Worm (Caenorhabditis elegans) whole organism, L2 larva: ENCODE data around the gene Y54G2A.32.

Source experiments
- blmp-1 ChIP-seq: sonication (generic microtip); optimal IDR thresholded peaks from 2 replicates; lab custom pipeline; 2017; ENCODE audit warnings: missing genetic modification characterization, mild to moderate bottlenecking, missing compliant biosample characterization, antibody characterized with exemption, moderate library complexity; ENCODE audit not compliant: insufficient read depth
- egl-27 ChIP-seq: sonication (generic microtip); optimal IDR thresholded peaks from 3 replicates; lab custom pipeline; 2017; ENCODE audit warnings: missing biosample characterization, missing genetic modification reagents, missing genetic modification characterization
- snpc-4 ChIP-seq: fragments of 150-350 bp; optimal IDR thresholded peaks from 2 replicates; lab custom pipeline; 2014; ENCODE audit warnings: missing biosample characterization, missing genetic modification characterization
- unc-62 ChIP-seq: fragments of 150-350 bp; optimal IDR thresholded peaks from 2 replicates; lab custom pipeline; 2014; ENCODE audit warnings: missing biosample characterization, missing genetic modification reagents, missing genetic modification characterization

DNA sequence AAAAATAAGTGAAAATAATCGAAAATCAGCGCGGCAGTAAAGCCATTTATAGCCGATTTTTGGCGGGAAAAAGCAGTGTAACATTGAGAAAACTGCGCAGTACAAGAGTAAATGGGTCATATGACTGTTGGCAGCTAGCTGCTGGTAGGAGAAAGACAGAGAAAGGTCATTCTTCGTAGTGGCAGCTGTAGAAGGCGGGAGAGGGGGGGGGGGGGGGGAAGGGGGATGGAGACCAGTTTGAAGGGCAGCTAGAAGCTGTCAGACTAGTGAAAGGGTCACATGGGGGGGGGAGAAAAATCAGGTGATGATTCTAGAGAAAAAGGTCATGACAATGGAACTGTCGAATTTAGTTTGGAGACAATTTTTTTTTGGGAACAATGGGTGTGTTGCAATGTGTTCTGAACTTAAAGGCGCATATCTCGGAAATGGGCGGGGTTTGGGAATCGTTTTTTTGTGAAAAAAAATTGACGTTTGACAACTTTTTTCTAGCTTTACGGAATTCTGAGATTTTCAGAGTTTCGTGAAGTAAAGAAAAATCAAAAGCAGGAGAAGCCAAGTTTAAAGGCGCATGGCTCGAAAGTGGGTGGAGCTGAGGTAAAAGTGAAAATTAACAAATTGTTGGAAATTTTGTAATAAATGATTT, 31.4 kb upstream of the Y54G2A.32 start:
- TF ChIP-seq blmp-1 (tag; lab: Kevin White, UChicago) (peak; percentile 47), egl-27 (tag; lab: Kevin White, UChicago) (no peak), unc-62 (GFP tag; lab: Kevin White, UChicago) (no peak), snpc-4 (tag; lab: Kevin White, UChicago) (no peak)
